Fruit fly (Drosophila melanogaster): Measurements from ENCODE around the gene CG8833.

Gene CG8833

DNA sequence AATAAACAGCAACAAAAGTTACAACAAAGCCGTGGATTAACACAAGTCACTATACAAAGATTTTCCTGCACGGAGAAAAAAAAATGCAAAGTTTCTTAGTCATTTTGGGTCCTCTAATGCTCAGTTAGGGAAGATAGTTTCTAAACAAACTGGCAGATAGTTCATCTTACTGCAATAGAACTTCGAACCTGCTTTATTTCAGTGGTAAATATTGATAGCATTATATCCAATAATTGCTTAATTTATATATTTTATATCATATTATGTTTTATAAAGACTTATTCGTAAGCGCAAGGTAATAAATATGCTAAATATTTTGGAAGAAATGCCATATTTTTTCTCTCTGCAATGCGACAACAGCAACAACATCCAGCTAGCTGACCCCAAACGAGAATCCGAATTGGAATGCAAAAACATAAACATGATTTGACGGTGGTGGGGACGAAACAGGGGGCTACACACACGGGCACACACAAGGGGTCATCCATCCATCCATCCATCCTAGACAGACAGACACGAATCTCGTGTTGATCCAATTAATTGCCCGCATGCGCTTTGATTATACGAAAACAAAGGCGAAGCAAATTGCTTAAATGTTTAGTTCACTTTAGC is 17.0 kb downstream of the CG8833 start (continued):
- no peak for TF ChIP-seq D (optimal IDR thresholded peaks at IDR 0.05)
- peak; percentile 35 for TF ChIP-seq D (GFP tag; optimal IDR thresholded peaks at IDR 0.05)
- peak; percentile 75 for TF ChIP-seq CG13424 (tag; optimal IDR thresholded peaks at IDR 0.05)
- peak; percentile 49 for TF ChIP-seq ewg (GFP tag; optimal IDR thresholded peaks at IDR 0.05)
- TF ChIP-seq lmd (GFP tag; IDR thresholded peaks at IDR 0.05) = peak; percentile 71
- TF ChIP-seq CG12155 (GFP tag; optimal IDR thresholded peaks at IDR 0.05) = peak; percentile 27
- peak; percentile 55 for TF ChIP-seq Vsx1 (GFP tag; optimal IDR thresholded peaks at IDR 0.05)
- TF ChIP-seq CG10366 (GFP tag; IDR thresholded peaks at IDR 0.05) = peak; percentile 32; the same call in 1 of the 2 replicates
- peak; percentile 51 for TF ChIP-seq CG32532 (GFP tag; IDR thresholded peaks at IDR 0.05)
- TF ChIP-seq B-H1 (GFP tag; IDR thresholded peaks at IDR 0.05) = peak; percentile 56
- TF ChIP-seq CG11247 (GFP tag; IDR thresholded peaks at IDR 0.05) = peak; percentile 59; the same call in 1 of the 2 replicates
- TF ChIP-seq Abd-B (GFP tag; optimal IDR thresholded peaks at IDR 0.05) = peak; percentile 71
- TF ChIP-seq ap (GFP tag; IDR thresholded peaks at IDR 0.05) = no peak; the same call in 1 of the 2 replicates
- TF ChIP-seq row (GFP tag; IDR thresholded peaks at IDR 0.05) = peak; percentile 69
- TF ChIP-seq lola (GFP tag; optimal IDR thresholded peaks at IDR 0.05) = peak in 1 of 3 experiments; percentile 49
- TF ChIP-seq CG1603 (tag; optimal IDR thresholded peaks at IDR 0.05) = peak; percentile 5
- TF ChIP-seq MTF-1 (GFP tag; optimal IDR thresholded peaks at IDR 0.05; ENCODE audit: borderline replicate concordance) = no peak
- peak; percentile 50; the same call in 1 of the 2 replicates for TF ChIP-seq CG31224 (GFP tag; IDR thresholded peaks at IDR 0.05)
- peak; percentile 68 for TF ChIP-seq Blimp-1 (GFP tag; optimal IDR thresholded peaks at IDR 0.05)
- TF ChIP-seq stwl (tag; optimal IDR thresholded peaks at IDR 0.05) = no peak
- 0 out of 3 replicates have a peak, but pooled peaks have one; percentile 34 for TF ChIP-seq jigr1 (GFP tag; IDR thresholded peaks at IDR 0.05)
- peak; percentile 43 for TF ChIP-seq CG3407 (GFP tag; optimal IDR thresholded peaks at IDR 0.05)
- TF ChIP-seq Jarid2 (GFP tag; optimal IDR thresholded peaks at IDR 0.05) = peak; percentile 26
- TF ChIP-seq Ptx1 (GFP tag; IDR thresholded peaks at IDR 0.05) = peak; percentile 77
- peak; percentile 42; the same call in 1 of the 3 replicates for TF ChIP-seq CG2889 (GFP tag; IDR thresholded peaks at IDR 0.05)
- peak; percentile 13 for TF ChIP-seq zen (tag; optimal IDR thresholded peaks at IDR 0.05)
- TF ChIP-seq CG9932 (GFP tag; IDR thresholded peaks at IDR 0.05) = no peak
- no peak for TF ChIP-seq CG6791 (GFP tag; IDR thresholded peaks at IDR 0.05; ENCODE audit: partially characterized antibody)
- TF ChIP-seq sob (GFP tag; IDR thresholded peaks at IDR 0.05) = peak; percentile 58; the same call in 1 of the 2 replicates
- TF ChIP-seq CG8359 (GFP tag; optimal IDR thresholded peaks at IDR 0.05; ENCODE audit: borderline replicate concordance) = peak; percentile 50
- TF ChIP-seq CG17385 (GFP tag; optimal IDR thresholded peaks at IDR 0.05) = peak; percentile 43
- peak; percentile 71 for TF ChIP-seq unpg (GFP tag; optimal IDR thresholded peaks at IDR 0.05)
- TF ChIP-seq CG10209 (GFP tag; optimal IDR thresholded peaks at IDR 0.05) = peak; percentile 77
- peak; percentile 5 for TF ChIP-seq CG18476 (GFP tag; optimal IDR thresholded peaks at IDR 0.05)
- TF ChIP-seq sd (tag; optimal IDR thresholded peaks at IDR 0.05) = peak; percentile 67
- TF ChIP-seq CG1602 (GFP tag; optimal IDR thresholded peaks at IDR 0.05) = peak; percentile 50
- no peak for TF ChIP-seq Awh (GFP tag; IDR thresholded peaks at IDR 0.05)
- 0 out of 3 replicates have a peak, but pooled peaks have one; percentile 26 for TF ChIP-seq Mrtf (GFP tag; IDR thresholded peaks at IDR 0.05)
- TF ChIP-seq CG7357 (GFP tag; IDR thresholded peaks at IDR 0.05) = peak; percentile 62; the same call in 2 of the 3 replicates
- TF ChIP-seq CG12236 (GFP tag; optimal IDR thresholded peaks at IDR 0.05) = no peak
- peak; percentile 53 for TF ChIP-seq Nf-YC (tag; optimal IDR thresholded peaks at IDR 0.05)
- TF ChIP-seq Dip3 (GFP tag; optimal IDR thresholded peaks at IDR 0.05) = no peak
- peak; percentile 56 for TF ChIP-seq CG13296 (GFP tag; optimal IDR thresholded peaks at IDR 0.05)
- TF ChIP-seq Sox100B (GFP tag; optimal IDR thresholded peaks at IDR 0.05) = peak; percentile 71
- no peak for TF ChIP-seq pan (optimal IDR thresholded peaks at IDR 0.05)
- TF ChIP-seq pan (GFP tag; optimal IDR thresholded peaks at IDR 0.05 in 1 of 2, IDR thresholded peaks at IDR 0.05 in 1 of 2) = peak in 1 of 2 experiments; percentile 76
- TF ChIP-seq CG31441 (GFP tag; IDR thresholded peaks at IDR 0.05) = peak; percentile 87
- peak; percentile 50 for TF ChIP-seq Rx (GFP tag; IDR thresholded peaks at IDR 0.05)
- TF ChIP-seq dimm (GFP tag; IDR thresholded peaks at IDR 0.05) = peak; percentile 26; the same call in 1 of the 2 replicates

All from whole organism, embryonic.